Comparison of ENCODE assay signal across 1 worm cellular context in genomic region chrV:10719833-10720170, ce11.
A peak's percentile ranks its signal among the peaks of the same experiment; 100 is the strongest.
TF ChIP-seq lines count a peak whose summit lies in the region.

No protein-coding gene starts in this region.

TF ChIP-seq in whole organism, L1 larva, 84 proteins besides CTCF, POLR2A, EP300 and RAD21 (continued from another document):
- TF ChIP-seq lin-15B (tag; optimal IDR thresholded peaks at IDR 0.05; lab: Kevin White, UChicago) (no peak), ceh-8 (GFP tag; optimal IDR thresholded peaks at IDR 0.05; lab: Kevin White, UChicago) (no peak), snu-23 (GFP tag; optimal IDR thresholded peaks at IDR 0.05; lab: Kevin White, UChicago) (peak; percentile 85), jun-1 (tag; optimal IDR thresholded peaks at IDR 0.05; lab: Kevin White, UChicago) (peak; percentile 25), ceh-88 (GFP tag; IDR thresholded peaks at IDR 0.05; lab: Robert Waterston, UW) (no peak), sup-37 (GFP tag; optimal IDR thresholded peaks at IDR 0.05; lab: Kevin White, UChicago) (no peak), unc-98 (GFP tag; IDR thresholded peaks at IDR 0.05; lab: Robert Waterston, UW) (no peak), dsc-1 (tag; optimal IDR thresholded peaks at IDR 0.05; lab: Kevin White, UChicago) (peak; percentile 36), nhr-12 (tag; optimal IDR thresholded peaks at IDR 0.05; lab: Kevin White, UChicago) (no peak), mdl-1 (tag; optimal IDR thresholded peaks at IDR 0.05; lab: Kevin White, UChicago) (peak in 1 of 2 experiments; percentile 97), lin-14 (GFP tag; optimal IDR thresholded peaks at IDR 0.05; lab: Kevin White, UChicago) (peak; percentile 92), nhr-20 (tag; optimal IDR thresholded peaks at IDR 0.05; lab: Kevin White, UChicago) (peak; percentile 96), C34B4.2 (tag; optimal IDR thresholded peaks at IDR 0.05; lab: Kevin White, UChicago) (no peak), unc-130 (tag; optimal IDR thresholded peaks at IDR 0.05; lab: Kevin White, UChicago) (peak; percentile 86)
TF ChIP-seq in whole organism, L1 larva: peak in this region for 42.
